Fruit fly (Drosophila melanogaster): ENCODE measurements around the gene nkd.

Gene nkd

dm6 chr3L:19042501-19042900, 2.7 kb downstream of the nkd start (continued):
- peak; percentile 53 for TF ChIP-seq CrebB (tag; optimal IDR thresholded peaks at IDR 0.05)
- TF ChIP-seq CG17359 (tag; optimal IDR thresholded peaks at IDR 0.05) = peak; percentile 91
- TF ChIP-seq exex (tag; optimal IDR thresholded peaks at IDR 0.05) = peak; percentile 1
- TF ChIP-seq CG12071 (GFP tag; optimal IDR thresholded peaks at IDR 0.05) = no peak
- peak; percentile 69 for TF ChIP-seq Chrac-16 (GFP tag; optimal IDR thresholded peaks at IDR 0.05)
- peak; percentile 69; the same call in 1 of the 2 replicates for TF ChIP-seq CG32767 (GFP tag; IDR thresholded peaks at IDR 0.05)
- no peak for TF ChIP-seq mirr (GFP tag; optimal IDR thresholded peaks at IDR 0.05)
- peak; percentile 90 for TF ChIP-seq Xrp1 (GFP tag; IDR thresholded peaks at IDR 0.05)
- TF ChIP-seq her (GFP tag; optimal IDR thresholded peaks at IDR 0.05) = no peak
- peak; percentile 97 for TF ChIP-seq zf30C (GFP tag; optimal IDR thresholded peaks at IDR 0.05)
- peak; percentile 72 for TF ChIP-seq Lhr (GFP tag; optimal IDR thresholded peaks at IDR 0.05)
- peak; percentile 40 for TF ChIP-seq Hsf (GFP tag; optimal IDR thresholded peaks at IDR 0.05)
- TF ChIP-seq D19B (GFP tag; optimal IDR thresholded peaks at IDR 0.05) = no peak
- TF ChIP-seq fd96Cb (tag; optimal IDR thresholded peaks at IDR 0.05) = peak; percentile 92
- no peak for TF ChIP-seq ERR (GFP tag; optimal IDR thresholded peaks at IDR 0.05)
- TF ChIP-seq CG11085 (GFP tag; IDR thresholded peaks at IDR 0.05) = no peak
- TF ChIP-seq Neu2 (GFP tag; optimal IDR thresholded peaks at IDR 0.05; ENCODE audit: borderline replicate concordance) = no peak
- TF ChIP-seq lmd (GFP tag; IDR thresholded peaks at IDR 0.05) = peak; percentile 77
- no peak for TF ChIP-seq CG11560 (tag; IDR thresholded peaks at IDR 0.05)
- peak; percentile 69 for TF ChIP-seq CG12219 (GFP tag; optimal IDR thresholded peaks at IDR 0.05)
- TF ChIP-seq CG14667 (GFP tag; IDR thresholded peaks at IDR 0.05) = peak; percentile 58; the same call in 1 of the 2 replicates
- TF ChIP-seq CG8388 (GFP tag; optimal IDR thresholded peaks at IDR 0.05) = peak; percentile 91
- no peak for TF ChIP-seq CG11398 (GFP tag; optimal IDR thresholded peaks at IDR 0.05)
- no peak for TF ChIP-seq unc-4 (GFP tag; IDR thresholded peaks at IDR 0.05; ENCODE audit: partially characterized antibody)
- no peak for TF ChIP-seq CG13894 (tag; optimal IDR thresholded peaks at IDR 0.05)
- peak; percentile 3 for TF ChIP-seq tx (GFP tag; optimal IDR thresholded peaks at IDR 0.05)
- peak in 1 of 2 experiments; percentile 86 for TF ChIP-seq Eip74EF (GFP tag; optimal IDR thresholded peaks at IDR 0.05)
- TF ChIP-seq Dad (GFP tag; optimal IDR thresholded peaks at IDR 0.05) = no peak
- peak; percentile 74 for TF ChIP-seq Awh (GFP tag; IDR thresholded peaks at IDR 0.05)
- TF ChIP-seq CG2875 (GFP tag; optimal IDR thresholded peaks at IDR 0.05) = peak; percentile 79
- peak; percentile 92 for TF ChIP-seq nom (GFP tag; optimal IDR thresholded peaks at IDR 0.05)
- no peak for TF ChIP-seq gro (GFP tag; optimal IDR thresholded peaks at IDR 0.05)
- peak; percentile 27 for TF ChIP-seq Fer2 (tag; optimal IDR thresholded peaks at IDR 0.05)
- no peak for TF ChIP-seq Adf1 (GFP tag; IDR thresholded peaks at IDR 0.05)
- TF ChIP-seq vfl (GFP tag; optimal IDR thresholded peaks at IDR 0.05) = peak; percentile 49
- TF ChIP-seq CG10274 (GFP tag; optimal IDR thresholded peaks at IDR 0.05) = peak; percentile 36
- TF ChIP-seq lbe (GFP tag; optimal IDR thresholded peaks at IDR 0.05) = peak; percentile 71
- TF ChIP-seq gsb (GFP tag; IDR thresholded peaks at IDR 0.05) = no peak
- peak; percentile 95 for TF ChIP-seq CG17361 (GFP tag; IDR thresholded peaks at IDR 0.05)
- TF ChIP-seq CG16813 (GFP tag; IDR thresholded peaks at IDR 0.05; ENCODE audit: partially characterized antibody) = no peak
- TF ChIP-seq CG1647 (GFP tag; optimal IDR thresholded peaks at IDR 0.05) = no peak
- peak; percentile 63 for TF ChIP-seq Deaf1 (tag; optimal IDR thresholded peaks at IDR 0.05)
- TF ChIP-seq hth (optimal IDR thresholded peaks at IDR 0.05) = no peak
- peak; percentile 85 for TF ChIP-seq CG1233 (GFP tag; optimal IDR thresholded peaks at IDR 0.05)
- peak; percentile 82 for TF ChIP-seq tap (tag; optimal IDR thresholded peaks at IDR 0.05)
- TF ChIP-seq phol (tag; optimal IDR thresholded peaks at IDR 0.05) = peak; percentile 95
- no peak for TF ChIP-seq CG7928 (GFP tag; optimal IDR thresholded peaks at IDR 0.05)
- TF ChIP-seq dysf (GFP tag; IDR thresholded peaks at IDR 0.05) = peak; percentile 79
- no peak for TF ChIP-seq CkIIα-i1 (GFP tag; IDR thresholded peaks at IDR 0.05)
- peak; percentile 94 for TF ChIP-seq gsb-n (tag; optimal IDR thresholded peaks at IDR 0.05)
- 0 out of 3 replicates have a peak, but pooled peaks have one; percentile 56 for TF ChIP-seq gce (GFP tag; IDR thresholded peaks at IDR 0.05)
